Fruit fly (Drosophila melanogaster) S2 (cell line): ENCODE results near the gene FucT6.

Source experiments
- CG8478 ChIP-seq: fragments of >200 bp; optimal IDR thresholded peaks from 2 replicates; lab custom pipeline; 2018
- CTCF ChIP-seq, 2 experiments: fragments of >200 bp; optimal IDR thresholded peaks; 2 replicates each; lab custom pipeline; 2018

dm6 chrX:11731665-11732064, 21.9 kb upstream of the FucT6 start, which contains the start of gene inaF-C:
- no peak for TF ChIP-seq CG8478 (lab: Kevin White, UChicago)
- no peak for TF ChIP-seq CTCF (optimal IDR thresholded peaks at IDR 0.05; lab: Kevin White, UChicago)
